Fruit fly (Drosophila melanogaster) whole organism, wandering third instar larva: ENCODE measurements around the gene Fadd.

Experiments used
- Dfd ChIP-seq: fragments of >200 bp; optimal IDR thresholded peaks from 2 replicates; lab custom pipeline; 2017; ENCODE audit warnings: missing biosample characterization, missing genetic modification characterization
- Myc ChIP-seq: fragments of >200 bp; optimal IDR thresholded peaks from 2 replicates; lab custom pipeline; 2017
- psq ChIP-seq: fragments of 200-800 bp; sonication (Bioruptor generic); optimal IDR thresholded peaks from 3 replicates; lab custom pipeline; 2017; ENCODE audit warnings: missing biosample characterization, mild to moderate bottlenecking, missing genetic modification characterization, moderate library complexity
- tai ChIP-seq: sonication (Bioruptor generic); optimal IDR thresholded peaks from 2 replicates; lab custom pipeline; 2016; ENCODE audit warnings: missing biosample characterization, missing genetic modification characterization

dm6 chr3R:22057083-22057482, 22.8 kb downstream of the Fadd start:
- TF ChIP-seq Dfd (no peak), psq (GFP tag; lab: Kevin White, UChicago) (no peak), tai (GFP tag; lab: Kevin White, UChicago) (no peak), Myc (lab: Kevin White, UChicago) (no peak)
